Fruit fly (Drosophila melanogaster) whole organism, embryonic: Measurements from ENCODE around the gene Sfxn2.

Experiments used
- Abd-B ChIP-seq: fragments of 200-800 bp; sonication (Bioruptor generic); optimal IDR thresholded peaks from 2 replicates; lab custom pipeline; 2018; ENCODE audit warnings: missing biosample characterization, mild to moderate bottlenecking, missing genetic modification characterization, moderate library complexity
- CG10267 ChIP-seq: fragments of 200-800 bp; sonication (Bioruptor generic); optimal IDR thresholded peaks from 2 replicates; lab custom pipeline; 2018; ENCODE audit warnings: missing biosample characterization, mild to moderate bottlenecking, missing genetic modification characterization, moderate library complexity
- CG10431 ChIP-seq: fragments of 200-800 bp; sonication (Bioruptor generic); optimal IDR thresholded peaks from 3 replicates; lab custom pipeline; 2018; ENCODE audit warnings: missing biosample characterization, mild to moderate bottlenecking, missing genetic modification characterization
- CG10543 ChIP-seq: fragments of 200-800 bp; sonication (Bioruptor generic); optimal IDR thresholded peaks from 3 replicates; lab custom pipeline; 2017; ENCODE audit warnings: missing biosample characterization, mild to moderate bottlenecking, missing genetic modification characterization, moderate library complexity
- CG10565 ChIP-seq: fragments of 200-800 bp; sonication (Bioruptor generic); optimal IDR thresholded peaks from 3 replicates; lab custom pipeline; 2016; ENCODE audit warnings: missing biosample characterization, mild to moderate bottlenecking, missing genetic modification characterization
- CG11696 ChIP-seq: fragments of 200-800 bp; sonication (Bioruptor generic); IDR thresholded peaks from 2 replicates; pipeline ENCODE4 v1.3.6; 2022; ENCODE audit warnings: missing biosample characterization, missing genetic modification characterization
- CG12299 ChIP-seq: fragments of 200-800 bp; sonication (Bioruptor generic); optimal IDR thresholded peaks from 2 replicates; lab custom pipeline; 2018; ENCODE audit warnings: missing biosample characterization, mild to moderate bottlenecking, missing genetic modification characterization
- CG1233 ChIP-seq: fragments of 200-800 bp; sonication (Bioruptor generic); optimal IDR thresholded peaks from 4 replicates; lab custom pipeline; 2018; ENCODE audit warnings: missing biosample characterization, mild to moderate bottlenecking, missing genetic modification characterization
- CG12744 ChIP-seq: fragments of 200-800 bp; sonication (Bioruptor generic); optimal IDR thresholded peaks from 2 replicates; lab custom pipeline; 2016; ENCODE audit warnings: missing biosample characterization, missing genetic modification characterization
- CG15073 ChIP-seq: fragments of 200-800 bp; sonication (Bioruptor generic); optimal IDR thresholded peaks from 2 replicates; lab custom pipeline; 2016; ENCODE audit warnings: missing biosample characterization, missing genetic modification characterization
- CG1602 ChIP-seq: fragments of 200-800 bp; sonication (Bioruptor generic); optimal IDR thresholded peaks from 3 replicates; lab custom pipeline; 2016; ENCODE audit warnings: missing biosample characterization, missing genetic modification characterization
- CG1792 ChIP-seq: fragments of 200-800 bp; sonication (Bioruptor generic); optimal IDR thresholded peaks from 2 replicates; lab custom pipeline; 2016; ENCODE audit warnings: missing biosample characterization, missing genetic modification characterization
- CG2875 ChIP-seq: fragments of 200-800 bp; sonication (Bioruptor generic); optimal IDR thresholded peaks from 2 replicates; lab custom pipeline; 2017; ENCODE audit warnings: missing biosample characterization, mild to moderate bottlenecking, missing genetic modification characterization, missing genetic modification reagents
- CG30403 ChIP-seq: fragments of 200-800 bp; sonication (Bioruptor generic); optimal IDR thresholded peaks from 3 replicates; lab custom pipeline; 2016; ENCODE audit warnings: missing biosample characterization, missing genetic modification characterization
- CG34224 ChIP-seq: fragments of 200-800 bp; sonication (Bioruptor generic); IDR thresholded peaks from 3 replicates; pipeline ENCODE4 v1.3.6; 2022; ENCODE audit warnings: missing biosample characterization, missing genetic modification characterization; ENCODE audit not compliant: partially characterized antibody
- CG6689 ChIP-seq: fragments of 200-800 bp; sonication (Bioruptor generic); IDR thresholded peaks from 2 replicates; pipeline ENCODE4 v1.3.6; 2022; ENCODE audit warnings: missing biosample characterization, missing genetic modification characterization
- CG7372 ChIP-seq: fragments of 200-800 bp; sonication (Bioruptor generic); IDR thresholded peaks from 2 replicates; pipeline ENCODE4 v1.3.6; 2022; ENCODE audit warnings: missing biosample characterization, missing genetic modification characterization
- CG7556 ChIP-seq: fragments of 200-800 bp; sonication (Bioruptor generic); optimal IDR thresholded peaks from 2 replicates; lab custom pipeline; 2017; ENCODE audit warnings: missing biosample characterization, mild to moderate bottlenecking, missing genetic modification characterization
- CG8765 ChIP-seq: fragments of 200-800 bp; sonication (Bioruptor generic); IDR thresholded peaks from 2 replicates; pipeline ENCODE4 v1.3.6; 2022; ENCODE audit warnings: missing biosample characterization, missing genetic modification characterization
- CG8924 ChIP-seq: fragments of 200-800 bp; optimal IDR thresholded peaks from 3 replicates; lab custom pipeline; 2019; ENCODE audit warnings: missing biosample characterization, mild to moderate bottlenecking, missing genetic modification characterization, moderate library complexity
- D19B ChIP-seq: fragments of 200-800 bp; sonication (Bioruptor generic); optimal IDR thresholded peaks from 2 replicates; lab custom pipeline; 2017; ENCODE audit warnings: missing biosample characterization, mild to moderate bottlenecking, missing genetic modification characterization
- Dbx ChIP-seq: fragments of 200-800 bp; sonication (Bioruptor generic); IDR thresholded peaks from 3 replicates; pipeline ENCODE4 v1.3.6; 2022; ENCODE audit warnings: missing biosample characterization, missing genetic modification characterization
- Dip2 ChIP-seq: fragments of 200-800 bp; sonication (Bioruptor generic); IDR thresholded peaks from 2 replicates; pipeline ENCODE4 v1.3.6; 2022; ENCODE audit warnings: missing biosample characterization, missing genetic modification characterization
- Drgx ChIP-seq: fragments of 200-800 bp; sonication (Bioruptor generic); IDR thresholded peaks from 2 replicates; pipeline ENCODE4 v1.3.6; 2022; ENCODE audit warnings: missing biosample characterization, missing genetic modification characterization
- HmgZ ChIP-seq: fragments of 200-800 bp; sonication (Bioruptor generic); optimal IDR thresholded peaks from 2 replicates; lab custom pipeline; 2018; ENCODE audit warnings: missing biosample characterization, mild to moderate bottlenecking, missing genetic modification characterization
- Lpt ChIP-seq: fragments of >200 bp; optimal IDR thresholded peaks from 2 replicates; lab custom pipeline; 2018; ENCODE audit warnings: missing biosample characterization, missing genetic modification characterization
- MESR4 ChIP-seq: fragments of 200-800 bp; sonication (Bioruptor generic); optimal IDR thresholded peaks from 2 replicates; lab custom pipeline; 2018; ENCODE audit warnings: missing biosample characterization, mild to moderate bottlenecking, missing genetic modification characterization, moderate library complexity
- Med ChIP-seq: fragments of 200-800 bp; sonication (Bioruptor generic); peaks from one replicate; lab custom pipeline; 2016; ENCODE audit warnings: missing biosample characterization, missing genetic modification characterization, mild to moderate bottlenecking, inconsistent platforms, moderate library complexity
- Rx ChIP-seq: fragments of 200-800 bp; sonication (Bioruptor generic); IDR thresholded peaks from 2 replicates; pipeline ENCODE4 v1.3.6; 2022; ENCODE audit warnings: missing biosample characterization, missing genetic modification characterization
- Scr ChIP-seq: fragments of 200-800 bp; sonication (Bioruptor generic); IDR thresholded peaks from 2 replicates; pipeline ENCODE4 v1.3.6; 2022; ENCODE audit warnings: missing biosample characterization, missing genetic modification characterization; ENCODE audit not compliant: partially characterized antibody
- Side ChIP-seq: fragments of 200-800 bp; sonication (Bioruptor generic); optimal IDR thresholded peaks from 2 replicates; lab custom pipeline; 2016; ENCODE audit warnings: missing biosample characterization, missing genetic modification characterization
- Ssrp ChIP-seq: fragments of 200-800 bp; sonication (Bioruptor generic); optimal IDR thresholded peaks from 2 replicates; lab custom pipeline; 2018; ENCODE audit warnings: missing biosample characterization, mild to moderate bottlenecking, missing genetic modification characterization, moderate library complexity
- Xrp1 ChIP-seq: fragments of 200-800 bp; sonication (Bioruptor generic); IDR thresholded peaks from 2 replicates; pipeline ENCODE4 v1.3.6; 2022; ENCODE audit warnings: missing biosample characterization, missing genetic modification characterization
- bab2 ChIP-seq: fragments of 200-800 bp; sonication (Bioruptor generic); optimal IDR thresholded peaks from 2 replicates; lab custom pipeline; 2016; ENCODE audit warnings: missing biosample characterization, missing genetic modification characterization
- br ChIP-seq: fragments of >200 bp; optimal IDR thresholded peaks from 2 replicates; lab custom pipeline; 2017
- cwo ChIP-seq: fragments of 200-800 bp; sonication (Bioruptor generic); optimal IDR thresholded peaks from 3 replicates; lab custom pipeline; 2017; ENCODE audit warnings: missing biosample characterization, missing genetic modification characterization, mild to moderate bottlenecking, moderate library complexity, missing genetic modification reagents
- en ChIP-seq: fragments of 200-800 bp; sonication (Bioruptor generic); optimal IDR thresholded peaks from 2 replicates; lab custom pipeline; 2016; ENCODE audit warnings: missing biosample characterization, missing genetic modification characterization
- gcm2 ChIP-seq: fragments of 200-800 bp; sonication (Bioruptor generic); optimal IDR thresholded peaks from 2 replicates; lab custom pipeline; 2016; ENCODE audit warnings: missing biosample characterization, missing genetic modification characterization
- gfzf ChIP-seq: fragments of 200-800 bp; sonication (Bioruptor generic); optimal IDR thresholded peaks from 2 replicates; lab custom pipeline; 2016; ENCODE audit warnings: missing biosample characterization, mild to moderate bottlenecking, missing genetic modification characterization, moderate library complexity
- hbn ChIP-seq: fragments of 200-800 bp; sonication (Bioruptor generic); IDR thresholded peaks from 2 replicates; pipeline ENCODE4 v1.3.6; 2022; ENCODE audit warnings: missing biosample characterization, missing genetic modification characterization; ENCODE audit not compliant: partially characterized antibody
- hkb ChIP-seq, 2 experiments: fragments of 200-800 bp in 1 of 2; fragments of >200 bp in 1 of 2; sonication (Bioruptor generic) in 1 of 2; IDR thresholded peaks in 1 of 2; optimal IDR thresholded peaks in 1 of 2; 2 replicates each; pipeline versions ENCODE4 v1.3.6 to Lab custom; 2017 to 2022; ENCODE audit warnings: missing biosample characterization in 1 of 2, missing genetic modification characterization in 1 of 2
- hth ChIP-seq: fragments of >200 bp; optimal IDR thresholded peaks from 2 replicates; lab custom pipeline; 2017; ENCODE audit warnings: inconsistent platforms
- lola ChIP-seq, 3 experiments: fragments of >200 bp in 2 of 3; fragments of 200-800 bp in 1 of 3; sonication (Bioruptor generic) in 1 of 3; optimal IDR thresholded peaks; 2 replicates each; lab custom pipeline; 2017 to 2019; ENCODE audit warnings: missing biosample characterization in 3 of 3, missing genetic modification characterization in 3 of 3, mild to moderate bottlenecking in 1 of 3, moderate library complexity in 1 of 3
- maf-S ChIP-seq: fragments of 200-800 bp; sonication (Bioruptor generic); optimal IDR thresholded peaks from 2 replicates; lab custom pipeline; 2016; ENCODE audit warnings: missing biosample characterization, missing genetic modification characterization
- mam ChIP-seq: fragments of 200-800 bp; sonication (Bioruptor generic); optimal IDR thresholded peaks from 3 replicates; lab custom pipeline; 2016; ENCODE audit warnings: missing biosample characterization, missing genetic modification characterization
- nerfin-1 ChIP-seq: fragments of 200-800 bp; sonication (Bioruptor generic); optimal IDR thresholded peaks from 3 replicates; lab custom pipeline; 2019; ENCODE audit warnings: missing biosample characterization, mild to moderate bottlenecking, missing genetic modification characterization, moderate library complexity
- rib ChIP-seq: fragments of 200-800 bp; sonication (Bioruptor generic); IDR thresholded peaks from 2 replicates; pipeline ENCODE4 v1.3.6; 2022; ENCODE audit warnings: missing biosample characterization, missing genetic modification characterization
- sd ChIP-seq: fragments of 200-800 bp; sonication (Bioruptor generic); optimal IDR thresholded peaks from 3 replicates; lab custom pipeline; 2018; ENCODE audit warnings: missing biosample characterization, mild to moderate bottlenecking, missing genetic modification characterization, moderate library complexity
- sens ChIP-seq: fragments of 200-800 bp; sonication (Bioruptor generic); peaks from one replicate; lab custom pipeline; 2016; ENCODE audit warnings: missing biosample characterization, missing genetic modification characterization
- toy ChIP-seq: fragments of 200-800 bp; sonication (Bioruptor generic); IDR thresholded peaks from 2 replicates; pipeline ENCODE4 v1.3.6; 2022; ENCODE audit warnings: missing biosample characterization, missing genetic modification characterization
- tx ChIP-seq: fragments of 200-800 bp; sonication (Bioruptor generic); optimal IDR thresholded peaks from 2 replicates; lab custom pipeline; 2016; ENCODE audit warnings: missing biosample characterization, missing genetic modification characterization
- wek ChIP-seq: fragments of 200-800 bp; sonication (Bioruptor generic); optimal IDR thresholded peaks from 3 replicates; lab custom pipeline; 2018; ENCODE audit warnings: missing biosample characterization, mild to moderate bottlenecking, missing genetic modification characterization, moderate library complexity

Sfxn2 gene

DNA sequence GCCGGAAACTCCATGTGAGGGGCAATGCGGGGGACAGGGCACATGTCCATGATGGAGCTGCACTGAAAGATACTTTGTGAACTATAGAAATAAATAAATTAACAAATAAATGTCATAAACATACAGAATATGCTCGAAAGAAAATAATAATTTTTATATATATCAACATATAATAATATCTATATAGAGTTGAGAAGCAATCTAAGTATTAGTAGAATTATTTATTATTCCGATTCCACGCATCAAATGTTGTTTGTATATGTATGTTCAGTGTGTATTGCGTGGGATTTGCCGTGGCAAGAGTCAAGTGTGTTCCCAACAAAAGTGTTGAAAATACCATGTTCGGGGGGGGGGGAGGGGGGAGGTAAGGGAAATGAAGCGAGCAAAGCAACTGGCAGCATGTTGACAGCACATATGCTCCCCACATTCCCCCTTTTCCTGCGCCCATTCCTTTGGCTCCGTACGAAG, 6.1 kb upstream of the Sfxn2 start (continued):
- no peak for TF ChIP-seq CG12744
- peak; percentile 70 for TF ChIP-seq Xrp1 (GFP tag; lab: Robert Waterston, UW)
- no peak for TF ChIP-seq CG12299 (tag; lab: Kevin White, UChicago)
- no peak for TF ChIP-seq Dip2
- no peak for TF ChIP-seq D19B (GFP tag; lab: Kevin White, UChicago)
- peak in 1 of 3 experiments; percentile 61 for TF ChIP-seq lola (GFP tag; optimal IDR thresholded peaks at IDR 0.05; lab: Kevin White, UChicago)
- 0 out of 2 replicates have a peak, but pooled peaks have one; percentile 33 for TF ChIP-seq CG6689 (GFP tag; lab: Robert Waterston, UW)
- no peak for TF ChIP-seq CG8765 (GFP tag; lab: Robert Waterston, UW)
- no peak for TF ChIP-seq Dbx
- no peak for TF ChIP-seq Med
- TF ChIP-seq Ssrp (tag; lab: Kevin White, UChicago) = peak; percentile 25
- TF ChIP-seq Side (GFP tag; lab: Kevin White, UChicago) = no peak
- TF ChIP-seq CG15073 (GFP tag; lab: Kevin White, UChicago) = no peak
- TF ChIP-seq sens (GFP tag; lab: Kevin White, UChicago) = peak; percentile 69
- TF ChIP-seq CG7372 (GFP tag; lab: Robert Waterston, UW) = no peak
- no peak for TF ChIP-seq CG10565 (GFP tag; lab: Kevin White, UChicago)
- TF ChIP-seq hbn = no peak
- no peak for TF ChIP-seq Scr
- no peak for TF ChIP-seq Lpt (GFP tag; lab: Kevin White, UChicago)
- TF ChIP-seq CG30403 (GFP tag; lab: Kevin White, UChicago) = no peak
- no peak for TF ChIP-seq gfzf (GFP tag; lab: Kevin White, UChicago)
- no peak for TF ChIP-seq MESR4
- TF ChIP-seq br (lab: Kevin White, UChicago) = no peak
- TF ChIP-seq CG10267 = no peak
- TF ChIP-seq Drgx (GFP tag; lab: Robert Waterston, UW) = no peak
- no peak for TF ChIP-seq CG34224
- peak; percentile 32 for TF ChIP-seq CG8924 (tag; lab: Kevin White, UChicago)
- TF ChIP-seq CG10431 = no peak
- no peak for TF ChIP-seq cwo (GFP tag; lab: Kevin White, UChicago)
- TF ChIP-seq bab2 = no peak
- TF ChIP-seq CG1233 (GFP tag; lab: Kevin White, UChicago) = no peak
- TF ChIP-seq CG7556 (GFP tag; lab: Kevin White, UChicago) = peak; percentile 24
- TF ChIP-seq Abd-B (GFP tag; lab: Kevin White, UChicago) = no peak
- no peak for TF ChIP-seq maf-S (GFP tag; lab: Kevin White, UChicago)
- no peak for TF ChIP-seq CG11696
- no peak for TF ChIP-seq toy (GFP tag; lab: Robert Waterston, UW)
- TF ChIP-seq CG2875 = no peak
- TF ChIP-seq mam (GFP tag; lab: Kevin White, UChicago) = no peak
- no peak for TF ChIP-seq hkb (optimal IDR thresholded peaks at IDR 0.05; lab: Kevin White, UChicago)
- no peak for TF ChIP-seq hkb (GFP tag; IDR thresholded peaks at IDR 0.05; lab: Robert Waterston, UW)
- TF ChIP-seq sd (tag; lab: Kevin White, UChicago) = no peak
- no peak for TF ChIP-seq Rx (GFP tag; lab: Robert Waterston, UW)
- TF ChIP-seq HmgZ (tag; lab: Kevin White, UChicago) = no peak
- TF ChIP-seq hth = no peak
- TF ChIP-seq tx (GFP tag; lab: Kevin White, UChicago) = no peak
- no peak for TF ChIP-seq nerfin-1
- TF ChIP-seq CG10543 (GFP tag; lab: Kevin White, UChicago) = no peak
- TF ChIP-seq CG1602 (GFP tag; lab: Kevin White, UChicago) = no peak
- no peak for TF ChIP-seq rib
- no peak for TF ChIP-seq gcm2 (GFP tag; lab: Kevin White, UChicago)
- no peak for TF ChIP-seq en (GFP tag; lab: Kevin White, UChicago)
- no peak for TF ChIP-seq CG1792 (GFP tag; lab: Kevin White, UChicago)
- no peak for TF ChIP-seq wek (GFP tag; lab: Kevin White, UChicago)
